Worm (Caenorhabditis elegans): ENCODE results near the gene F38E11.9.

DNA sequence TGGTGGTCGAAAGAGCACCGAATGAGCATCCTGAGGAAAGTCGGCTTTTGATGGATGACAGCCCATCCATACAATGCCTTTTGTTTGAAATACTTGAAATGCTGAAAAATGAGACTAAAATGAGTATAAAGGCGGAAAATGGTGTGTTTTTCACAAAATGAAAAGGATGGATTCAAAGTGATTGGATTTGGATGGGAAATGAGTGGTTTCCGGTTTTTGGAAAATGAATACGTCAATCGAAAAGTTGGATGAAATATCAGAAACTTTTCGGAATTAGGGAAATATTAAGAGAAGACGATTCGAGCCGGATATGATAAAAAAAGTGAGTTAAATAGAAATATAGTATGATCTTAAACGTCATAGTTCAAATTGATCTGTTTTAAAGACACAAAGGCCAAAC lies 23.6 kb upstream of the F38E11.9 start, which contains the start of gene F38E11.6:
- TF ChIP-seq sea-2 (GFP tag; optimal IDR thresholded peaks at IDR 0.05) (no peak), fkh-10 (GFP tag; optimal IDR thresholded peaks at IDR 0.05) (no peak)
